Worm (Caenorhabditis elegans): ENCODE results near the gene ceh-99.
A peak's percentile ranks its signal among the peaks of the same experiment; 100 is the strongest.

ceh-99 gene

ce11 chrII:12519616-12520015 lies at the start of gene ceh-99:
Gene ceh-99, plus strand, starts transcription at chrII:12519981.
- TF ChIP-seq ztf-6 (GFP tag; IDR thresholded peaks at IDR 0.05), result no peak
- TF ChIP-seq madf-3 (GFP tag; IDR thresholded peaks at IDR 0.05), result 0 out of 2 replicates have a peak, but pooled peaks have one; percentile 42
- no peak for TF ChIP-seq F49E8.2 (tag; optimal IDR thresholded peaks at IDR 0.05; ENCODE audit: insufficient read depth)
- no peak for TF ChIP-seq attf-6 (GFP tag; IDR thresholded peaks at IDR 0.05)
- no peak for TF ChIP-seq mxl-1 (tag; optimal IDR thresholded peaks at IDR 0.05)
- no peak for TF ChIP-seq C17E4.6 (GFP tag; IDR thresholded peaks at IDR 0.05)
- TF ChIP-seq hsf-1 (GFP tag; IDR thresholded peaks at IDR 0.05), result peak; percentile 11; the same call in 1 of the 2 replicates
- peak; percentile 14; the same call in 1 of the 2 replicates for TF ChIP-seq Y56A3A.18 (GFP tag; IDR thresholded peaks at IDR 0.05)
- peak; percentile 76 for TF ChIP-seq madf-6 (GFP tag; IDR thresholded peaks at IDR 0.05)
- no peak for TF ChIP-seq ceh-58 (GFP tag; IDR thresholded peaks at IDR 0.05)
- peak; percentile 53; the same call in 1 of the 2 replicates for TF ChIP-seq pbrm-1 (GFP tag; IDR thresholded peaks at IDR 0.05)
- no peak for TF ChIP-seq F10E7.11 (tag; optimal IDR thresholded peaks at IDR 0.05)
- TF ChIP-seq nhr-90 (tag; optimal IDR thresholded peaks at IDR 0.05), result no peak
- TF ChIP-seq nhr-179 (tag; optimal IDR thresholded peaks at IDR 0.05), result no peak
- no peak for TF ChIP-seq repo-1 (tag; optimal IDR thresholded peaks at IDR 0.05)
- peak; percentile 50; the same call in 1 of the 2 replicates for TF ChIP-seq madf-8 (GFP tag; conservative IDR thresholded peaks at IDR 0.05)
- no peak for TF ChIP-seq T07F8.4 (tag; optimal IDR thresholded peaks at IDR 0.05)
- no peak for TF ChIP-seq zfh-2 (GFP tag; conservative IDR thresholded peaks at IDR 0.05)
- no peak for TF ChIP-seq lir-1 (GFP tag; conservative IDR thresholded peaks at IDR 0.05)
- TF ChIP-seq efl-1 (GFP tag; optimal IDR thresholded peaks at IDR 0.05), result peak; percentile 73
- no peak for TF ChIP-seq Y95B8A.8 (GFP tag; IDR thresholded peaks at IDR 0.05)
- peak; percentile 45; the same call in 1 of the 2 replicates for TF ChIP-seq hmg-1.2 (GFP tag; IDR thresholded peaks at IDR 0.05)
- no peak for TF ChIP-seq attf-5 (GFP tag; optimal IDR thresholded peaks at IDR 0.05)
- no peak for TF ChIP-seq sptf-2 (GFP tag; optimal IDR thresholded peaks at IDR 0.05)

ce11 chrII:12471138-12471855 lies 48.5 kb upstream of the ceh-99 start, which contains the start of the genes F15A4.5 and phat-8:
Gene F15A4.5, minus strand, starts transcription at chrII:12471238.
Gene phat-8, plus strand, starts transcription at chrII:12471805.
- TF ChIP-seq hsf-1 (GFP tag; IDR thresholded peaks at IDR 0.05), result no peak
- no peak for TF ChIP-seq sptf-2 (GFP tag; optimal IDR thresholded peaks at IDR 0.05)
- no peak for TF ChIP-seq nhr-179 (tag; optimal IDR thresholded peaks at IDR 0.05)
- TF ChIP-seq egl-18 (GFP tag; IDR thresholded peaks at IDR 0.05), result no peak

- no peak for TF ChIP-seq snpc-1.3 (tag; optimal IDR thresholded peaks at IDR 0.05; ENCODE audit: insufficient read depth)
Measured at ce11 chrII:12473406-12473805, 46.4 kb upstream of the ceh-99 start, which contains the start of gene srg-17. Gene srg-17, plus strand, starts transcription at chrII:12473706.

ce11 chrII:12480811-12481210 lies 39.0 kb upstream of the ceh-99 start, which contains the start of gene arrd-9:
Gene arrd-9, minus strand, starts transcription at chrII:12480911.
- no peak for TF ChIP-seq lin-35 (GFP tag; optimal IDR thresholded peaks at IDR 0.05)
- no peak for TF ChIP-seq die-1 (tag; optimal IDR thresholded peaks at IDR 0.05)
- TF ChIP-seq somi-1 (GFP tag; optimal IDR thresholded peaks at IDR 0.05), result no peak
- TF ChIP-seq F33H1.4 (GFP tag; IDR thresholded peaks at IDR 0.05), result no peak
- no peak for TF ChIP-seq ZK185.1 (tag; optimal IDR thresholded peaks at IDR 0.05; ENCODE audit: poor library complexity, severe bottlenecking)
- no peak for TF ChIP-seq egrh-3 (GFP tag; IDR thresholded peaks at IDR 0.05)
- no peak for TF ChIP-seq rcor-1 (GFP tag; IDR thresholded peaks at IDR 0.05)
- no peak for TF ChIP-seq cebp-2 (GFP tag; IDR thresholded peaks at IDR 0.05)
- no peak for TF ChIP-seq hsf-1 (GFP tag; IDR thresholded peaks at IDR 0.05)
- TF ChIP-seq aptf-2 (GFP tag; conservative IDR thresholded peaks at IDR 0.05), result no peak
- TF ChIP-seq B0336.3 (GFP tag; IDR thresholded peaks at IDR 0.05), result no peak
- TF ChIP-seq B0261.1 (tag; optimal IDR thresholded peaks at IDR 0.05), result no peak
- no peak for TF ChIP-seq snpc-4 (GFP tag; optimal IDR thresholded peaks at IDR 0.05)
- no peak for TF ChIP-seq snpc-4 (tag; optimal IDR thresholded peaks at IDR 0.05)
- TF ChIP-seq pha-4 (tag; optimal IDR thresholded peaks at IDR 0.05), result no peak
- TF ChIP-seq mes-4 (tag; optimal IDR thresholded peaks at IDR 0.05), result no peak
